Worm (Caenorhabditis elegans) whole organism, L4 larva: ENCODE data around the gene arrd-24.

Source experiments
- F10B5.3 ChIP-seq: sonication (generic microtip); optimal IDR thresholded peaks from 2 replicates; lab custom pipeline; 2016; ENCODE audit warnings: mild to moderate bottlenecking, missing genetic modification characterization, missing compliant biosample characterization
- F37D6.2 ChIP-seq: sonication (generic microtip); optimal IDR thresholded peaks from 2 replicates; lab custom pipeline; 2016; ENCODE audit warnings: mild to moderate bottlenecking, missing genetic modification characterization, missing compliant biosample characterization
- F49E8.2 ChIP-seq: sonication (generic microtip); optimal IDR thresholded peaks from 2 replicates; lab custom pipeline; 2016; ENCODE audit warnings: missing compliant biosample characterization, mild to moderate bottlenecking, missing genetic modification characterization, borderline replicate concordance
- T20F7.1 ChIP-seq: fragments of 200-800 bp; sonication (Bioruptor generic); optimal IDR thresholded peaks from 2 replicates; lab custom pipeline; 2018; ENCODE audit warnings: mild to moderate bottlenecking, missing genetic modification characterization, missing compliant biosample characterization
- aha-1 ChIP-seq: fragments of 150-350 bp; peaks from one replicate; lab custom pipeline; 2014; ENCODE audit warnings: missing biosample characterization, missing genetic modification characterization
- ceh-62 ChIP-seq: sonication (generic microtip); optimal IDR thresholded peaks from 2 replicates; lab custom pipeline; 2017; ENCODE audit warnings: missing biosample characterization, missing genetic modification characterization
- ceh-82 ChIP-seq: sonication (generic microtip); optimal IDR thresholded peaks from 2 replicates; lab custom pipeline; 2017; ENCODE audit warnings: missing biosample characterization, missing genetic modification characterization
- daf-12 ChIP-seq: fragments of 150-350 bp; optimal IDR thresholded peaks from 2 replicates; lab custom pipeline; 2014; ENCODE audit warnings: missing biosample characterization, missing genetic modification reagents, missing genetic modification characterization
- daf-8 ChIP-seq: fragments of 200-800 bp; sonication (Bioruptor generic); IDR thresholded peaks from 2 replicates; pipeline ENCODE4 v1.3.6; 2022; ENCODE audit warnings: missing genetic modification characterization, missing compliant biosample characterization
- dmd-9 ChIP-seq: fragments of 200-800 bp; sonication (Bioruptor generic); IDR thresholded peaks from 2 replicates; pipeline ENCODE4 v1.3.6; 2022; ENCODE audit warnings: missing genetic modification reagents, missing genetic modification characterization, missing compliant biosample characterization
- dpl-1 ChIP-seq: fragments of 150-350 bp; optimal IDR thresholded peaks from 2 replicates; lab custom pipeline; 2014; ENCODE audit warnings: missing biosample characterization, missing genetic modification reagents, missing genetic modification characterization
- duxl-1 ChIP-seq: sonication (generic microtip); optimal IDR thresholded peaks from 2 replicates; lab custom pipeline; 2016; ENCODE audit warnings: mild to moderate bottlenecking, missing genetic modification characterization, moderate library complexity, missing compliant biosample characterization; ENCODE audit not compliant: poor library complexity
- dve-1 ChIP-seq: sonication (generic microtip); optimal IDR thresholded peaks from 2 replicates; lab custom pipeline; 2017; ENCODE audit warnings: antibody characterized with exemption, mild to moderate bottlenecking, missing genetic modification characterization, missing compliant biosample characterization; ENCODE audit not compliant: insufficient read depth
- egl-27 ChIP-seq: sonication (generic microtip); optimal IDR thresholded peaks from 3 replicates; lab custom pipeline; 2017; ENCODE audit warnings: missing biosample characterization, missing genetic modification reagents, missing genetic modification characterization
- hif-1 ChIP-seq, 2 experiments: sonication (generic microtip); optimal IDR thresholded peaks; 2 replicates each; lab custom pipeline; 2016 to 2017; ENCODE audit warnings: missing compliant biosample characterization in 2 of 2, missing genetic modification characterization in 2 of 2, missing genetic modification reagents in 2 of 2, missing genotype in 2 of 2, mild to moderate bottlenecking in 1 of 2
- hlh-30 ChIP-seq: sonication (generic microtip); optimal IDR thresholded peaks from 2 replicates; lab custom pipeline; 2017; ENCODE audit warnings: antibody characterized with exemption, mild to moderate bottlenecking, missing genetic modification characterization, missing compliant biosample characterization; ENCODE audit not compliant: insufficient read depth
- hmg-1.1 ChIP-seq: fragments of 200-800 bp; sonication (Bioruptor generic); IDR thresholded peaks from 2 replicates; pipeline ENCODE4 v1.3.6; 2022; ENCODE audit warnings: missing genetic modification reagents, missing genetic modification characterization, missing compliant biosample characterization
- lim-7 ChIP-seq: fragments of 200-800 bp; sonication (Bioruptor generic); IDR thresholded peaks from 2 replicates; pipeline ENCODE4 v1.3.6; 2022; ENCODE audit warnings: missing genetic modification characterization, missing compliant biosample characterization
- lin-1 ChIP-seq: fragments of 200-800 bp; sonication (Bioruptor generic); IDR thresholded peaks from 2 replicates; pipeline ENCODE4 v1.3.6; 2022; ENCODE audit warnings: missing genetic modification reagents, missing genetic modification characterization, missing compliant biosample characterization
- madf-9 ChIP-seq: fragments of 200-800 bp; sonication (Bioruptor generic); conservative IDR thresholded peaks from 2 replicates; pipeline ENCODE4 v1.3.6; 2022; ENCODE audit warnings: missing genetic modification reagents, missing genetic modification characterization, missing compliant biosample characterization
- mdl-1 ChIP-seq, 2 experiments: fragments of 150-350 bp in 1 of 2; sonication (generic microtip) in 1 of 2; optimal IDR thresholded peaks; 2 replicates each; lab custom pipeline; 2014 to 2017; ENCODE audit warnings: missing biosample characterization in 2 of 2, missing genetic modification characterization in 2 of 2
- mep-1 ChIP-seq: fragments of 150-350 bp; sonication (generic microtip); optimal IDR thresholded peaks from 3 replicates; lab custom pipeline; 2014; ENCODE audit warnings: missing biosample characterization, missing genetic modification characterization
- mes-2 ChIP-seq: sonication (generic microtip); optimal IDR thresholded peaks from 2 replicates; lab custom pipeline; 2016; ENCODE audit warnings: missing genotype, mild to moderate bottlenecking, missing genetic modification characterization, missing compliant biosample characterization; ENCODE audit not compliant: poor library complexity, severe bottlenecking
- nhr-111 ChIP-seq: fragments of 200-800 bp; sonication (Bioruptor generic); optimal IDR thresholded peaks from 2 replicates; lab custom pipeline; 2018; ENCODE audit warnings: mild to moderate bottlenecking, missing genetic modification characterization, missing compliant biosample characterization
- nhr-28 ChIP-seq: fragments of 150-350 bp; optimal IDR thresholded peaks from 2 replicates; lab custom pipeline; 2014; ENCODE audit warnings: missing biosample characterization, missing genetic modification characterization
- nhr-41 ChIP-seq: fragments of 200-800 bp; sonication (Bioruptor generic); IDR thresholded peaks from 2 replicates; pipeline ENCODE4 v1.3.6; 2022; ENCODE audit warnings: missing genetic modification reagents, missing genetic modification characterization, missing compliant biosample characterization
- nhr-42 ChIP-seq: fragments of 200-800 bp; sonication (Bioruptor generic); IDR thresholded peaks from 2 replicates; pipeline ENCODE4 v1.3.6; 2022; ENCODE audit warnings: missing genetic modification characterization, missing compliant biosample characterization
- pha-4 ChIP-seq, 2 experiments: fragments of 150-350 bp in 1 of 2; fragments of 200-800 bp in 1 of 2; sonication (Bioruptor generic) in 1 of 2; IDR thresholded peaks in 1 of 2; optimal IDR thresholded peaks in 1 of 2; 2 replicates each; pipeline versions ENCODE4 v1.3.6 to Lab custom; 2014 to 2022; ENCODE audit warnings: missing genetic modification characterization in 2 of 2, missing genetic modification reagents in 2 of 2, missing biosample characterization in 1 of 2, missing compliant biosample characterization in 1 of 2
- rbr-2 ChIP-seq: sonication (generic microtip); optimal IDR thresholded peaks from 2 replicates; lab custom pipeline; 2016; ENCODE audit warnings: missing genotype, missing genetic modification characterization, missing compliant biosample characterization
- sdz-12 ChIP-seq: fragments of 200-800 bp; sonication (Bioruptor generic); optimal IDR thresholded peaks from 2 replicates; lab custom pipeline; 2018; ENCODE audit warnings: mild to moderate bottlenecking, missing genetic modification characterization, missing compliant biosample characterization
- snpc-1.2 ChIP-seq: fragments of 200-800 bp; sonication (Bioruptor generic); IDR thresholded peaks from 2 replicates; pipeline ENCODE4 v1.3.6; 2022; ENCODE audit warnings: missing genetic modification reagents, missing genetic modification characterization, missing compliant biosample characterization
- snpc-4 ChIP-seq: fragments of 150-350 bp; optimal IDR thresholded peaks from 2 replicates; lab custom pipeline; 2014; ENCODE audit warnings: missing biosample characterization, missing genetic modification characterization
- spr-3 ChIP-seq: fragments of 200-800 bp; sonication (Bioruptor generic); optimal IDR thresholded peaks from 2 replicates; lab custom pipeline; 2018; ENCODE audit warnings: mild to moderate bottlenecking, missing genetic modification characterization, missing compliant biosample characterization
- vab-7 ChIP-seq: fragments of 200-800 bp; sonication (Bioruptor generic); IDR thresholded peaks from 2 replicates; pipeline ENCODE4 v1.3.6; 2022; ENCODE audit warnings: missing genetic modification reagents, missing genetic modification characterization, missing compliant biosample characterization
- zag-1 ChIP-seq: fragments of 150-350 bp; optimal IDR thresholded peaks from 2 replicates; lab custom pipeline; 2014; ENCODE audit warnings: missing biosample characterization, missing genetic modification characterization
- zfp-2 ChIP-seq: sonication (generic microtip); optimal IDR thresholded peaks from 2 replicates; lab custom pipeline; 2016; ENCODE audit warnings: mild to moderate bottlenecking, missing genetic modification characterization, missing compliant biosample characterization
- zfp-3 ChIP-seq: fragments of 200-800 bp; sonication (Bioruptor generic); conservative IDR thresholded peaks from 2 replicates; pipeline ENCODE4 v1.3.6; 2022; ENCODE audit warnings: missing genetic modification reagents, missing genetic modification characterization, missing compliant biosample characterization
- ztf-7 ChIP-seq: fragments of 150-350 bp; optimal IDR thresholded peaks from 2 replicates; lab custom pipeline; 2014; ENCODE audit warnings: missing biosample characterization, missing genetic modification characterization

The arrd-24 gene

ce11 chrX:13995803-13996388, 15.6 kb upstream of the arrd-24 start, which contains the start of the genes C31E10.5 and C31E10.6:
TSS of gene C31E10.5 (minus strand) at chrX:13995834.
TSS of gene C31E10.6 (plus strand) at chrX:13996338.
- TF ChIP-seq duxl-1 (tag; lab: Kevin White, UChicago) = peak; percentile 30
- no peak for TF ChIP-seq zfp-2
- TF ChIP-seq hmg-1.1 (GFP tag; lab: Robert Waterston, UW) = peak; percentile 69
- peak; percentile 34 for TF ChIP-seq dpl-1 (GFP tag; lab: Kevin White, UChicago)
- no peak for TF ChIP-seq T20F7.1
- peak; percentile 39 for TF ChIP-seq dve-1 (tag; lab: Kevin White, UChicago)
- TF ChIP-seq ceh-62 (tag; lab: Kevin White, UChicago) = no peak
- peak in 1 of 2 experiments; percentile 10 for TF ChIP-seq mdl-1 (tag; optimal IDR thresholded peaks at IDR 0.05; lab: Kevin White, UChicago)
- TF ChIP-seq vab-7 (GFP tag; lab: Robert Waterston, UW) = no peak
- TF ChIP-seq pha-4 (GFP tag; IDR thresholded peaks at IDR 0.05; lab: Robert Waterston, UW) = no peak
- peak; percentile 16 for TF ChIP-seq pha-4 (tag; optimal IDR thresholded peaks at IDR 0.05; lab: Kevin White, UChicago)
- TF ChIP-seq rbr-2 = peak; percentile 13
- TF ChIP-seq lim-7 (GFP tag; lab: Robert Waterston, UW) = no peak
- TF ChIP-seq spr-3 = no peak
- peak; percentile 52 for TF ChIP-seq hlh-30 (tag; lab: Kevin White, UChicago)
- no peak for TF ChIP-seq nhr-41 (GFP tag; lab: Robert Waterston, UW)
- no peak for TF ChIP-seq zag-1 (tag; lab: Kevin White, UChicago)
- peak; percentile 90 for TF ChIP-seq aha-1 (tag; lab: Kevin White, UChicago)
- no peak for TF ChIP-seq madf-9 (GFP tag; lab: Robert Waterston, UW)
- TF ChIP-seq snpc-4 (tag; lab: Kevin White, UChicago) = no peak
- no peak for TF ChIP-seq daf-8
- TF ChIP-seq nhr-28 (tag; lab: Kevin White, UChicago) = peak; percentile 5
- no peak for TF ChIP-seq ztf-7 (tag; lab: Kevin White, UChicago)
- peak; percentile 11 for TF ChIP-seq F37D6.2 (tag; lab: Kevin White, UChicago)
- TF ChIP-seq mep-1 = peak; percentile 64

ce11 chrX:13990680-13991079, 10.4 kb upstream of the arrd-24 start, which contains the start of gene C31E10.11:
TSS of gene C31E10.11 (minus strand) at chrX:13990780.
- TF ChIP-seq zfp-3 (GFP tag; lab: Robert Waterston, UW) = no peak
- no peak for TF ChIP-seq nhr-111 (GFP tag; lab: Kevin White, UChicago)
- TF ChIP-seq nhr-42 (GFP tag; lab: Robert Waterston, UW) = no peak
- TF ChIP-seq sdz-12 = no peak
- no peak for TF ChIP-seq mes-2 (tag; lab: Kevin White, UChicago)
- TF ChIP-seq F49E8.2 (tag; lab: Kevin White, UChicago) = no peak
- no peak for TF ChIP-seq ceh-82 (tag; lab: Kevin White, UChicago)
- TF ChIP-seq daf-12 (tag; lab: Kevin White, UChicago) = no peak
- no peak for TF ChIP-seq egl-27 (tag; lab: Kevin White, UChicago)
- TF ChIP-seq lin-1 (GFP tag; lab: Robert Waterston, UW) = no peak
- TF ChIP-seq hif-1 (tag; optimal IDR thresholded peaks at IDR 0.05; lab: Kevin White, UChicago) = no peak
- no peak for TF ChIP-seq dmd-9 (GFP tag; lab: Robert Waterston, UW)
- no peak for TF ChIP-seq F10B5.3 (tag; lab: Kevin White, UChicago)
- no peak for TF ChIP-seq snpc-1.2
